Fruit fly (Drosophila melanogaster): ENCODE results near the gene CG6813.

CG6813 gene

dm6 chr3R:11628416-11629041, 2.1 kb upstream of the CG6813 start, which contains the start of gene CG14712 (continued):
- TF ChIP-seq bowl (GFP tag; IDR thresholded peaks at IDR 0.05) (no peak), CG12104 (GFP tag; optimal IDR thresholded peaks at IDR 0.05) (no peak), Hmx (GFP tag; optimal IDR thresholded peaks at IDR 0.05) (no peak), zen (tag; optimal IDR thresholded peaks at IDR 0.05) (no peak), CG14441 (GFP tag; IDR thresholded peaks at IDR 0.05) (peak; percentile 21; the same call in 1 of the 2 replicates), Oaz (GFP tag; IDR thresholded peaks at IDR 0.05) (no peak), Sox102F (GFP tag; optimal IDR thresholded peaks at IDR 0.05) (no peak), tup (GFP tag; optimal IDR thresholded peaks at IDR 0.05) (no peak), Side (GFP tag; optimal IDR thresholded peaks at IDR 0.05) (no peak), ro (GFP tag; IDR thresholded peaks at IDR 0.05) (no peak), CG15601 (tag; optimal IDR thresholded peaks at IDR 0.05) (no peak), fd96Cb (tag; optimal IDR thresholded peaks at IDR 0.05) (no peak), odd (GFP tag; optimal IDR thresholded peaks at IDR 0.05) (no peak), NfI (GFP tag; optimal IDR thresholded peaks at IDR 0.05) (no peak), Ravus (GFP tag; IDR thresholded peaks at IDR 0.05) (no peak), CG6854 (GFP tag; optimal IDR thresholded peaks at IDR 0.05) (no peak), B-H1 (GFP tag; IDR thresholded peaks at IDR 0.05) (no peak), CG4707 (GFP tag; optimal IDR thresholded peaks at IDR 0.05) (no peak), Myb (GFP tag; optimal IDR thresholded peaks at IDR 0.05) (peak; percentile 47), CG1647 (GFP tag; optimal IDR thresholded peaks at IDR 0.05) (no peak), CG11723 (GFP tag; optimal IDR thresholded peaks at IDR 0.05) (no peak), jigr1 (GFP tag; IDR thresholded peaks at IDR 0.05) (no peak), CG2116 (GFP tag; optimal IDR thresholded peaks at IDR 0.05) (peak; percentile 100), Eip74EF (GFP tag; optimal IDR thresholded peaks at IDR 0.05) (no peak), CG12942 (GFP tag; optimal IDR thresholded peaks at IDR 0.05) (no peak), CG32767 (GFP tag; IDR thresholded peaks at IDR 0.05) (no peak), pb (GFP tag; optimal IDR thresholded peaks at IDR 0.05) (no peak), CG11085 (GFP tag; IDR thresholded peaks at IDR 0.05) (no peak), ash1 (GFP tag; optimal IDR thresholded peaks at IDR 0.05) (no peak), tll (GFP tag; optimal IDR thresholded peaks at IDR 0.05) (no peak), CG8281 (tag; optimal IDR thresholded peaks at IDR 0.05) (no peak), gt (GFP tag; IDR thresholded peaks at IDR 0.05) (no peak), CG9817 (tag; optimal IDR thresholded peaks at IDR 0.05) (no peak), CG33557 (GFP tag; optimal IDR thresholded peaks at IDR 0.05) (no peak), Sry-δ (GFP tag; optimal IDR thresholded peaks at IDR 0.05) (peak; percentile 68), CG31441 (GFP tag; IDR thresholded peaks at IDR 0.05) (no peak), CG2889 (GFP tag; IDR thresholded peaks at IDR 0.05) (no peak), CG10959 (GFP tag; IDR thresholded peaks at IDR 0.05) (no peak), CG15011 (GFP tag; optimal IDR thresholded peaks at IDR 0.05) (no peak), Sry-β (GFP tag; optimal IDR thresholded peaks at IDR 0.05) (no peak), CG10209 (GFP tag; optimal IDR thresholded peaks at IDR 0.05) (no peak), nerfin-1 (tag; optimal IDR thresholded peaks at IDR 0.05) (no peak), D (optimal IDR thresholded peaks at IDR 0.05) (no peak), D (GFP tag; optimal IDR thresholded peaks at IDR 0.05) (no peak), Hsf (GFP tag; optimal IDR thresholded peaks at IDR 0.05) (peak; percentile 12), cas (GFP tag; IDR thresholded peaks at IDR 0.05) (no peak), CG15696 (tag; optimal IDR thresholded peaks at IDR 0.05) (no peak), eve (GFP tag; optimal IDR thresholded peaks at IDR 0.05) (no peak), CG5953 (GFP tag; IDR thresholded peaks at IDR 0.05) (no peak), CG14050 (GFP tag; IDR thresholded peaks at IDR 0.05) (no peak), kah (GFP tag; optimal IDR thresholded peaks at IDR 0.05) (no peak)

Measured in whole organism, embryonic.